Worm (Caenorhabditis elegans) whole organism, L3 larva: Measurements from ENCODE around the gene let-653.

ENCODE experiments used
- R02D3.7 ChIP-seq: fragments of 150-350 bp; optimal IDR thresholded peaks from 2 replicates; lab custom pipeline; 2014; ENCODE audit warnings: missing biosample characterization, missing genetic modification characterization
- ZK546.5 ChIP-seq: sonication (generic microtip); optimal IDR thresholded peaks from 2 replicates; lab custom pipeline; 2017; ENCODE audit warnings: missing biosample characterization, missing genetic modification characterization
- aly-2 ChIP-seq: fragments of 150-350 bp; optimal IDR thresholded peaks from 2 replicates; lab custom pipeline; 2014; ENCODE audit warnings: missing biosample characterization, missing genetic modification characterization
- ama-1 ChIP-seq: fragments of 150-350 bp; optimal IDR thresholded peaks from 2 replicates; lab custom pipeline; 2018
- ceh-16 ChIP-seq: sonication (generic microtip); optimal IDR thresholded peaks from 2 replicates; lab custom pipeline; 2017; ENCODE audit warnings: missing biosample characterization, missing genetic modification characterization
- ceh-28 ChIP-seq: fragments of 150-350 bp; optimal IDR thresholded peaks from 2 replicates; lab custom pipeline; 2014; ENCODE audit warnings: missing biosample characterization, missing genetic modification reagents, missing genetic modification characterization
- ceh-9 ChIP-seq: sonication (generic microtip); optimal IDR thresholded peaks from 2 replicates; lab custom pipeline; 2018; ENCODE audit warnings: missing biosample characterization, missing genetic modification characterization
- daf-12 ChIP-seq: fragments of 150-350 bp; optimal IDR thresholded peaks from 2 replicates; lab custom pipeline; 2014; ENCODE audit warnings: missing biosample characterization, missing genetic modification reagents, missing genetic modification characterization
- egl-27 ChIP-seq: sonication (generic microtip); optimal IDR thresholded peaks from 4 replicates; lab custom pipeline; 2017; ENCODE audit warnings: missing biosample characterization, missing genetic modification reagents, missing genetic modification characterization
- egl-5 ChIP-seq: fragments of 150-350 bp; optimal IDR thresholded peaks from 2 replicates; lab custom pipeline; 2017; ENCODE audit warnings: missing biosample characterization, missing genetic modification reagents, missing genetic modification characterization, inconsistent platforms
- elt-1 ChIP-seq: fragments of 150-350 bp; optimal IDR thresholded peaks from 2 replicates; lab custom pipeline; 2014; ENCODE audit warnings: missing biosample characterization, missing genetic modification characterization
- elt-2 ChIP-seq: sonication (generic microtip); optimal IDR thresholded peaks from 2 replicates; lab custom pipeline; 2016; ENCODE audit warnings: missing genetic modification reagents, mild to moderate bottlenecking, missing genetic modification characterization, missing compliant biosample characterization
- elt-3 ChIP-seq, 3 experiments: fragments of 150-350 bp in 1 of 3; sonication (generic microtip) in 2 of 3; optimal IDR thresholded peaks; 2 replicates in 2 of 3; 4 replicates in 1 of 3; lab custom pipeline; 2014 to 2017; ENCODE audit warnings: missing biosample characterization in 3 of 3, missing genetic modification characterization in 3 of 3
- fkh-2 ChIP-seq: fragments of 150-350 bp; optimal IDR thresholded peaks from 2 replicates; lab custom pipeline; 2014; ENCODE audit warnings: missing biosample characterization, missing genetic modification reagents, missing genetic modification characterization
- fos-1 ChIP-seq: fragments of 150-350 bp; optimal IDR thresholded peaks from 2 replicates; lab custom pipeline; 2014; ENCODE audit warnings: missing biosample characterization, missing genetic modification characterization
- hmg-11 ChIP-seq: sonication (generic microtip); optimal IDR thresholded peaks from 2 replicates; lab custom pipeline; 2016; ENCODE audit warnings: missing genetic modification characterization, missing compliant biosample characterization
- jun-1 ChIP-seq: fragments of 150-350 bp; optimal IDR thresholded peaks from 2 replicates; lab custom pipeline; 2014; ENCODE audit warnings: missing biosample characterization, missing genetic modification reagents, missing genetic modification characterization
- lin-15B ChIP-seq: fragments of 150-350 bp; optimal IDR thresholded peaks from 2 replicates; lab custom pipeline; 2014; ENCODE audit warnings: missing biosample characterization, missing genetic modification characterization
- lin-39 ChIP-seq: fragments of 150-350 bp; optimal IDR thresholded peaks from 2 replicates; lab custom pipeline; 2018; ENCODE audit warnings: missing biosample characterization, missing genetic modification reagents, missing genetic modification characterization
- lsy-12 ChIP-seq: sonication (generic microtip); optimal IDR thresholded peaks from 2 replicates; lab custom pipeline; 2016; ENCODE audit warnings: mild to moderate bottlenecking, missing genetic modification characterization, missing compliant biosample characterization
- mdl-1 ChIP-seq: fragments of 150-350 bp; optimal IDR thresholded peaks from 2 replicates; lab custom pipeline; 2014; ENCODE audit warnings: missing biosample characterization, missing genetic modification characterization
- mml-1 ChIP-seq: fragments of 150-350 bp; sonication (generic microtip); optimal IDR thresholded peaks from 3 replicates; lab custom pipeline; 2014; ENCODE audit warnings: missing biosample characterization, missing genetic modification characterization
- nfya-1 ChIP-seq: sonication (generic microtip); optimal IDR thresholded peaks from 2 replicates; lab custom pipeline; 2017; ENCODE audit warnings: missing genetic modification characterization, mild to moderate bottlenecking, missing compliant biosample characterization, antibody characterized with exemption, moderate library complexity; ENCODE audit not compliant: insufficient read depth
- nhr-12 ChIP-seq: fragments of 150-350 bp; optimal IDR thresholded peaks from 2 replicates; lab custom pipeline; 2014; ENCODE audit warnings: missing biosample characterization, missing genetic modification characterization
- nhr-23 ChIP-seq: fragments of 150-350 bp; optimal IDR thresholded peaks from 2 replicates; lab custom pipeline; 2014; ENCODE audit warnings: missing biosample characterization, missing genetic modification reagents, missing genetic modification characterization
- nhr-25 ChIP-seq: sonication (generic microtip); optimal IDR thresholded peaks from 2 replicates; lab custom pipeline; 2017; ENCODE audit warnings: missing biosample characterization, missing genetic modification characterization
- nhr-28 ChIP-seq: fragments of 150-350 bp; optimal IDR thresholded peaks from 2 replicates; lab custom pipeline; 2014; ENCODE audit warnings: missing biosample characterization, missing genetic modification characterization
- nhr-43 ChIP-seq: sonication (generic microtip); optimal IDR thresholded peaks from 2 replicates; lab custom pipeline; 2016; ENCODE audit warnings: mild to moderate bottlenecking, missing genetic modification characterization, missing compliant biosample characterization; ENCODE audit not compliant: poor library complexity, severe bottlenecking
- nhr-76 ChIP-seq: fragments of 150-350 bp; sonication (generic microtip); optimal IDR thresholded peaks from 5 replicates; lab custom pipeline; 2014; ENCODE audit warnings: missing biosample characterization, missing genetic modification characterization
- nhr-77 ChIP-seq: fragments of 150-350 bp; optimal IDR thresholded peaks from 2 replicates; lab custom pipeline; 2014; ENCODE audit warnings: missing biosample characterization, missing genetic modification characterization
- pqm-1 ChIP-seq: fragments of 150-350 bp; optimal IDR thresholded peaks from 2 replicates; lab custom pipeline; 2017; ENCODE audit warnings: missing biosample characterization, missing genetic modification characterization, inconsistent platforms
- sea-2 ChIP-seq: fragments of 150-350 bp; sonication (generic microtip); optimal IDR thresholded peaks from 4 replicates; lab custom pipeline; 2014; ENCODE audit warnings: missing biosample characterization, missing genetic modification reagents, missing genetic modification characterization
- skn-1 ChIP-seq: fragments of 150-350 bp; optimal IDR thresholded peaks from 2 replicates; lab custom pipeline; 2014; ENCODE audit warnings: missing biosample characterization, missing genetic modification characterization
- tbx-2 ChIP-seq: sonication (generic microtip); optimal IDR thresholded peaks from 2 replicates; lab custom pipeline; 2016; ENCODE audit warnings: mild to moderate bottlenecking, missing genetic modification characterization, missing compliant biosample characterization
- unc-39 ChIP-seq: sonication (generic microtip); optimal IDR thresholded peaks from 4 replicates; lab custom pipeline; 2017; ENCODE audit warnings: missing biosample characterization, missing genetic modification characterization
- unc-62 ChIP-seq: fragments of 150-350 bp; sonication (generic microtip); optimal IDR thresholded peaks from 4 replicates; lab custom pipeline; 2014; ENCODE audit warnings: missing biosample characterization, missing genetic modification reagents, missing genetic modification characterization
- ztf-11 ChIP-seq: fragments of 150-350 bp; optimal IDR thresholded peaks from 2 replicates; lab custom pipeline; 2014; ENCODE audit warnings: missing biosample characterization, missing genetic modification characterization
- ztf-4 ChIP-seq: fragments of 150-350 bp; optimal IDR thresholded peaks from 2 replicates; lab custom pipeline; 2014; ENCODE audit warnings: missing biosample characterization, missing genetic modification characterization

let-653 gene

ce11 chrIV:11919067-11919466 lies 33.7 kb downstream of the let-653 start:
- no peak for TF ChIP-seq ztf-11
- TF ChIP-seq aly-2 (tag; lab: Kevin White, UChicago), result no peak
- no peak for TF ChIP-seq elt-1
- TF ChIP-seq hmg-11 (tag; lab: Kevin White, UChicago), result no peak
- no peak for TF ChIP-seq egl-27 (tag; lab: Kevin White, UChicago)

- TF ChIP-seq nhr-77 (no peak), nhr-23 (no peak), egl-5 (no peak), unc-39 (no peak), mdl-1 (tag; lab: Kevin White, UChicago) (no peak), ama-1 (lab: Kevin White, UChicago) (no peak), ZK546.5 (tag; lab: Kevin White, UChicago) (no peak), nhr-76 (tag; lab: Kevin White, UChicago) (no peak), ztf-4 (tag; lab: Kevin White, UChicago) (no peak), lin-39 (no peak), elt-1 (no peak), ceh-28 (no peak), skn-1 (tag; lab: Kevin White, UChicago) (no peak)
Measured at ce11 chrIV:11922011-11922410, 36.6 kb downstream of the let-653 start, which contains the start of gene ZK822.1. Gene ZK822.1 (minus strand): TSS chrIV:11922131.

- no peak for TF ChIP-seq elt-1
- no peak for TF ChIP-seq nhr-23
- no peak for TF ChIP-seq fkh-2
- TF ChIP-seq fos-1 (tag; lab: Kevin White, UChicago), result no peak
- TF ChIP-seq aly-2 (tag; lab: Kevin White, UChicago), result no peak
- no peak for TF ChIP-seq lin-15B (tag; lab: Kevin White, UChicago)
- TF ChIP-seq nhr-76 (tag; lab: Kevin White, UChicago), result no peak
- TF ChIP-seq nhr-12, result no peak
- no peak for TF ChIP-seq elt-2 (tag; lab: Kevin White, UChicago)
- TF ChIP-seq ztf-11, result no peak
- no peak for TF ChIP-seq ceh-16 (tag; lab: Kevin White, UChicago)
- TF ChIP-seq nhr-43 (tag; lab: Kevin White, UChicago), result no peak
- TF ChIP-seq ceh-28, result no peak
- no peak for TF ChIP-seq nfya-1
- no peak for TF ChIP-seq nhr-77
- TF ChIP-seq, all 47 proteins: peak for 0
Measured at ce11 chrIV:11923074-11923473, 37.7 kb downstream of the let-653 start, which contains the start of gene srlf-31. Gene srlf-31 (minus strand): TSS chrIV:11923174.

ce11 chrIV:11924092-11924491 lies 38.7 kb downstream of the let-653 start:
- TF ChIP-seq jun-1 (tag; lab: Kevin White, UChicago), result no peak
- no peak for TF ChIP-seq nhr-28 (tag; lab: Kevin White, UChicago)
- no peak for TF ChIP-seq nhr-25 (tag; lab: Kevin White, UChicago)
- TF ChIP-seq mdl-1 (tag; lab: Kevin White, UChicago), result no peak
- no peak for TF ChIP-seq unc-39
- TF ChIP-seq hmg-11 (tag; lab: Kevin White, UChicago), result no peak
- no peak for TF ChIP-seq ztf-4 (tag; lab: Kevin White, UChicago)
- no peak for TF ChIP-seq ceh-28
- no peak for TF ChIP-seq aly-2 (tag; lab: Kevin White, UChicago)
- no peak for TF ChIP-seq lin-15B (tag; lab: Kevin White, UChicago)
- no peak for TF ChIP-seq nhr-76 (tag; lab: Kevin White, UChicago)
- TF ChIP-seq tbx-2 (tag; lab: Kevin White, UChicago), result no peak
- no peak for TF ChIP-seq elt-2 (tag; lab: Kevin White, UChicago)
- TF ChIP-seq nfya-1, result no peak
- no peak for TF ChIP-seq ceh-9
- TF ChIP-seq fkh-2, result no peak
- TF ChIP-seq pqm-1 (tag; lab: Kevin White, UChicago), result no peak
- no peak for TF ChIP-seq fos-1 (tag; lab: Kevin White, UChicago)
- no peak for TF ChIP-seq mml-1 (tag; lab: Kevin White, UChicago)
- TF ChIP-seq, all 47 proteins: peak for 0

ce11 chrIV:11925346-11926075 lies 40.1 kb downstream of the let-653 start, which contains the start of the genes srlf-33 and srlf-32:
Gene srlf-33 (minus strand): TSS chrIV:11925446.
Gene srlf-32 (plus strand): TSS chrIV:11926025.
- TF ChIP-seq ceh-28 (no peak), sea-2 (GFP tag; lab: Kevin White, UChicago) (no peak), R02D3.7 (no peak), tbx-2 (tag; lab: Kevin White, UChicago) (no peak), nhr-23 (no peak), ceh-16 (tag; lab: Kevin White, UChicago) (no peak), ama-1 (lab: Kevin White, UChicago) (no peak), nhr-28 (tag; lab: Kevin White, UChicago) (no peak), daf-12 (tag; lab: Kevin White, UChicago) (no peak), elt-3 (tag; optimal IDR thresholded peaks at IDR 0.05; lab: Kevin White, UChicago) (no peak), egl-5 (no peak), nhr-77 (no peak), nhr-12 (no peak), lsy-12 (tag; lab: Kevin White, UChicago) (no peak), aly-2 (tag; lab: Kevin White, UChicago) (no peak), unc-62 (no peak)
